Worm (Caenorhabditis elegans) whole organism, young adult: ENCODE measurements around the gene B0524.6.

Source experiments
- B0035.1 ChIP-seq: sonication (generic microtip); optimal IDR thresholded peaks from 2 replicates; lab custom pipeline; 2016; ENCODE audit warnings: missing genetic modification characterization, mild to moderate bottlenecking, missing compliant biosample characterization, missing genotype, missing genetic modification reagents
- B0261.1 ChIP-seq: sonication (generic microtip); optimal IDR thresholded peaks from 2 replicates; lab custom pipeline; 2016; ENCODE audit warnings: mild to moderate bottlenecking, missing genetic modification characterization, moderate library complexity, missing compliant biosample characterization
- B0336.3 ChIP-seq: fragments of 200-800 bp; sonication (Bioruptor generic); IDR thresholded peaks from 2 replicates; pipeline ENCODE4 v1.3.6; 2022; ENCODE audit warnings: missing genetic modification characterization, missing compliant biosample characterization
- F39B2.1 ChIP-seq: fragments of 200-800 bp; sonication (Bioruptor generic); IDR thresholded peaks from 2 replicates; pipeline ENCODE4 v1.3.6; 2022; ENCODE audit warnings: missing genetic modification reagents, missing genetic modification characterization, missing compliant biosample characterization
- F52B5.7 ChIP-seq: sonication (generic microtip); optimal IDR thresholded peaks from 2 replicates; lab custom pipeline; 2016; ENCODE audit warnings: mild to moderate bottlenecking, missing genetic modification characterization, missing compliant biosample characterization
- T26A5.8 ChIP-seq: sonication (generic microtip); optimal IDR thresholded peaks from 2 replicates; lab custom pipeline; 2016; ENCODE audit warnings: missing genetic modification characterization, missing compliant biosample characterization
- Y53F4B.3 ChIP-seq: fragments of 200-800 bp; sonication (Bioruptor generic); IDR thresholded peaks from 2 replicates; pipeline ENCODE4 v1.3.6; 2022; ENCODE audit warnings: missing genetic modification reagents, missing genetic modification characterization, missing compliant biosample characterization
- Y95B8A.8 ChIP-seq: fragments of 200-800 bp; sonication (Bioruptor generic); IDR thresholded peaks from 2 replicates; pipeline ENCODE4 v1.3.6; 2022; ENCODE audit warnings: missing genetic modification reagents, missing genetic modification characterization, missing compliant biosample characterization
- ZK185.1 ChIP-seq: sonication (generic microtip); optimal IDR thresholded peaks from 2 replicates; lab custom pipeline; 2016; ENCODE audit warnings: mild to moderate bottlenecking, missing genetic modification characterization, missing compliant biosample characterization; ENCODE audit not compliant: poor library complexity, severe bottlenecking
- akir-1 ChIP-seq: fragments of 200-800 bp; sonication (Bioruptor generic); optimal IDR thresholded peaks from 2 replicates; lab custom pipeline; 2018; ENCODE audit warnings: mild to moderate bottlenecking, missing genetic modification characterization, moderate library complexity, missing compliant biosample characterization
- ama-1 ChIP-seq, 3 experiments: fragments of 150-350 bp in 1 of 3; sonication (generic microtip) in 2 of 3; optimal IDR thresholded peaks; 2 replicates each; lab custom pipeline; 2014 to 2018; ENCODE audit warnings: missing biosample characterization in 2 of 3, missing genetic modification characterization in 2 of 3, missing genetic modification reagents in 2 of 3
- aptf-2 ChIP-seq: fragments of 200-800 bp; sonication (Bioruptor generic); conservative IDR thresholded peaks from 2 replicates; pipeline ENCODE4 v1.3.6; 2022; ENCODE audit warnings: missing genetic modification reagents, missing genetic modification characterization, missing compliant biosample characterization
- attf-3 ChIP-seq: fragments of 200-800 bp; sonication (Bioruptor generic); conservative IDR thresholded peaks from 2 replicates; pipeline ENCODE4 v1.3.6; 2022; ENCODE audit warnings: missing genetic modification reagents, missing genetic modification characterization, missing compliant biosample characterization
- attf-5 ChIP-seq: fragments of 200-800 bp; sonication (Bioruptor generic); optimal IDR thresholded peaks from 2 replicates; lab custom pipeline; 2018; ENCODE audit warnings: mild to moderate bottlenecking, missing genetic modification characterization, missing compliant biosample characterization
- cebp-1 ChIP-seq, 2 experiments: fragments of 200-800 bp in 1 of 2; sonication (Bioruptor generic) in 1 of 2; sonication (generic microtip) in 1 of 2; IDR thresholded peaks in 1 of 2; optimal IDR thresholded peaks in 1 of 2; 2 replicates each; pipeline versions ENCODE4 v1.3.6 to Lab custom; 2017 to 2022; ENCODE audit warnings: missing compliant biosample characterization in 2 of 2, missing genetic modification characterization in 2 of 2, mild to moderate bottlenecking in 1 of 2, missing genetic modification reagents in 1 of 2, moderate library complexity in 1 of 2
- cebp-2 ChIP-seq: fragments of 200-800 bp; sonication (Bioruptor generic); IDR thresholded peaks from 2 replicates; pipeline ENCODE4 v1.3.6; 2022; ENCODE audit warnings: missing genetic modification characterization, missing compliant biosample characterization
- ceh-58 ChIP-seq: fragments of 200-800 bp; sonication (Bioruptor generic); IDR thresholded peaks from 2 replicates; pipeline ENCODE4 v1.3.6; 2022; ENCODE audit warnings: missing genetic modification characterization, missing compliant biosample characterization
- ceh-79 ChIP-seq: sonication (generic microtip); optimal IDR thresholded peaks from 2 replicates; lab custom pipeline; 2017; ENCODE audit warnings: mild to moderate bottlenecking, missing genetic modification characterization, missing compliant biosample characterization
- die-1 ChIP-seq: sonication (generic microtip); optimal IDR thresholded peaks from 2 replicates; lab custom pipeline; 2016; ENCODE audit warnings: missing genotype, mild to moderate bottlenecking, missing genetic modification characterization, missing compliant biosample characterization
- dpff-1 ChIP-seq: sonication (generic microtip); optimal IDR thresholded peaks from 2 replicates; lab custom pipeline; 2017; ENCODE audit warnings: mild to moderate bottlenecking, missing genetic modification characterization, missing compliant biosample characterization
- efl-1 ChIP-seq: fragments of 150-350 bp; optimal IDR thresholded peaks from 2 replicates; lab custom pipeline; 2014; ENCODE audit warnings: missing biosample characterization, missing genetic modification reagents, missing genetic modification characterization
- egl-18 ChIP-seq: fragments of 200-800 bp; sonication (Bioruptor generic); IDR thresholded peaks from 2 replicates; pipeline ENCODE4 v1.3.6; 2022; ENCODE audit warnings: missing genetic modification reagents, missing genetic modification characterization, missing compliant biosample characterization
- egl-44 ChIP-seq: fragments of 200-800 bp; sonication (Bioruptor generic); IDR thresholded peaks from 2 replicates; pipeline ENCODE4 v1.3.6; 2022; ENCODE audit warnings: missing genetic modification reagents, missing genetic modification characterization, missing compliant biosample characterization
- ets-4 ChIP-seq: fragments of 200-800 bp; sonication (Bioruptor generic); optimal IDR thresholded peaks from 2 replicates; lab custom pipeline; 2018; ENCODE audit warnings: mild to moderate bottlenecking, missing genetic modification characterization, missing compliant biosample characterization
- hrde-1 ChIP-seq: sonication (generic microtip); optimal IDR thresholded peaks from 2 replicates; lab custom pipeline; 2016; ENCODE audit warnings: missing genetic modification characterization, mild to moderate bottlenecking, missing compliant biosample characterization, moderate library complexity, missing genotype, missing genetic modification reagents, borderline replicate concordance
- lag-1 ChIP-seq: fragments of 200-800 bp; sonication (Bioruptor generic); IDR thresholded peaks from 2 replicates; pipeline ENCODE4 v1.3.6; 2022; ENCODE audit warnings: missing genetic modification reagents, missing genetic modification characterization, missing compliant biosample characterization
- let-526 ChIP-seq: fragments of 200-800 bp; sonication (Bioruptor generic); IDR thresholded peaks from 2 replicates; pipeline ENCODE4 v1.3.6; 2022; ENCODE audit warnings: missing genetic modification reagents, missing genetic modification characterization, missing compliant biosample characterization
- lsy-27 ChIP-seq: sonication (generic microtip); optimal IDR thresholded peaks from 2 replicates; lab custom pipeline; 2017; ENCODE audit warnings: missing genetic modification characterization, mild to moderate bottlenecking, missing compliant biosample characterization, antibody characterized with exemption, missing genotype, borderline replicate concordance; ENCODE audit not compliant: insufficient read depth
- madf-3 ChIP-seq: fragments of 200-800 bp; sonication (Bioruptor generic); IDR thresholded peaks from 2 replicates; pipeline ENCODE4 v1.3.6; 2022; ENCODE audit warnings: missing genetic modification reagents, missing genetic modification characterization, missing compliant biosample characterization
- madf-8 ChIP-seq: fragments of 200-800 bp; sonication (Bioruptor generic); conservative IDR thresholded peaks from 2 replicates; pipeline ENCODE4 v1.3.6; 2022; ENCODE audit warnings: missing genetic modification reagents, missing genetic modification characterization, missing compliant biosample characterization
- nfya-1 ChIP-seq: sonication (generic microtip); optimal IDR thresholded peaks from 2 replicates; lab custom pipeline; 2017; ENCODE audit warnings: antibody characterized with exemption, missing compliant biosample characterization, missing genetic modification characterization, borderline replicate concordance; ENCODE audit not compliant: insufficient read depth
- nfya-2 ChIP-seq: fragments of 200-800 bp; sonication (Bioruptor generic); IDR thresholded peaks from 2 replicates; pipeline ENCODE4 v1.3.6; 2022; ENCODE audit warnings: missing genetic modification reagents, missing genetic modification characterization, missing compliant biosample characterization
- nfyb-1 ChIP-seq: fragments of 200-800 bp; sonication (Bioruptor generic); IDR thresholded peaks from 2 replicates; pipeline ENCODE4 v1.3.6; 2022; ENCODE audit warnings: missing genetic modification reagents, missing genetic modification characterization, missing compliant biosample characterization
- nhr-90 ChIP-seq: sonication (generic microtip); optimal IDR thresholded peaks from 2 replicates; lab custom pipeline; 2016; ENCODE audit warnings: missing genotype, mild to moderate bottlenecking, missing genetic modification characterization, missing compliant biosample characterization
- rcor-1 ChIP-seq: fragments of 200-800 bp; sonication (Bioruptor generic); IDR thresholded peaks from 2 replicates; pipeline ENCODE4 v1.3.6; 2022; ENCODE audit warnings: missing genetic modification reagents, missing genetic modification characterization, missing compliant biosample characterization
- repo-1 ChIP-seq: sonication (generic microtip); optimal IDR thresholded peaks from 2 replicates; lab custom pipeline; 2017; ENCODE audit warnings: mild to moderate bottlenecking, missing genetic modification characterization, missing compliant biosample characterization
- sea-2 ChIP-seq: fragments of 200-800 bp; sonication (Bioruptor generic); IDR thresholded peaks from 2 replicates; pipeline ENCODE4 v1.3.6; 2022; ENCODE audit warnings: missing genetic modification characterization, missing compliant biosample characterization
- snpc-1.1 ChIP-seq: sonication (generic microtip); optimal IDR thresholded peaks from 2 replicates; lab custom pipeline; 2017; ENCODE audit warnings: missing genetic modification characterization, mild to moderate bottlenecking, missing compliant biosample characterization, antibody characterized with exemption, moderate library complexity, missing genotype, missing genetic modification reagents; ENCODE audit not compliant: insufficient read depth
- snpc-3.4 ChIP-seq: sonication (generic microtip); optimal IDR thresholded peaks from 2 replicates; lab custom pipeline; 2017; ENCODE audit warnings: missing genetic modification characterization, mild to moderate bottlenecking, missing compliant biosample characterization, antibody characterized with exemption, moderate library complexity, missing genotype, missing genetic modification reagents
- snpc-4 ChIP-seq, 5 experiments: fragments of 150-350 bp in 1 of 5; sonication (generic microtip) in 4 of 5; optimal IDR thresholded peaks; 2 replicates each; lab custom pipeline; 2014 to 2018; ENCODE audit warnings: missing genetic modification characterization in 5 of 5, missing biosample characterization in 3 of 5, antibody characterized with exemption in 2 of 5, mild to moderate bottlenecking in 2 of 5, missing compliant biosample characterization in 2 of 5, missing genotype in 2 of 5, moderate library complexity in 2 of 5, missing genetic modification reagents in 1 of 5
- somi-1 ChIP-seq: fragments of 200-800 bp; sonication (Bioruptor generic); optimal IDR thresholded peaks from 2 replicates; lab custom pipeline; 2018; ENCODE audit warnings: mild to moderate bottlenecking, missing genetic modification characterization, missing compliant biosample characterization
- tbp1 ChIP-seq: fragments of 200-800 bp; sonication (Bioruptor generic); optimal IDR thresholded peaks from 2 replicates; lab custom pipeline; 2018; ENCODE audit warnings: mild to moderate bottlenecking, missing genetic modification characterization, missing compliant biosample characterization
- tlf-1 ChIP-seq: fragments of 200-800 bp; sonication (Bioruptor generic); optimal IDR thresholded peaks from 2 replicates; lab custom pipeline; 2018; ENCODE audit warnings: mild to moderate bottlenecking, missing genetic modification characterization, missing compliant biosample characterization
- ztf-3 ChIP-seq: fragments of 200-800 bp; sonication (Bioruptor generic); optimal IDR thresholded peaks from 2 replicates; lab custom pipeline; 2018; ENCODE audit warnings: mild to moderate bottlenecking, missing genetic modification characterization, missing compliant biosample characterization
- ztf-6 ChIP-seq: fragments of 200-800 bp; sonication (Bioruptor generic); IDR thresholded peaks from 2 replicates; pipeline ENCODE4 v1.3.6; 2022; ENCODE audit warnings: missing genetic modification reagents, missing genetic modification characterization, missing compliant biosample characterization

B0524.6 gene

ce11 chrIII:1859532-1859931 is 45.9 kb downstream of the B0524.6 start, which contains the start of gene ddp-1 (continued):
- TF ChIP-seq aptf-2 (GFP tag; lab: Robert Waterston, UW) (no peak), efl-1 (GFP tag; lab: Kevin White, UChicago) (peak; percentile 95), F39B2.1 (peak; percentile 87), repo-1 (tag; lab: Kevin White, UChicago) (peak; percentile 96), dpff-1 (tag; lab: Kevin White, UChicago) (peak; percentile 76), somi-1 (GFP tag; lab: Kevin White, UChicago) (peak; percentile 78), snpc-3.4 (tag; lab: Kevin White, UChicago) (peak; percentile 96), cebp-1 (GFP tag; IDR thresholded peaks at IDR 0.05; lab: Robert Waterston, UW) (peak; percentile 47; the same call in 1 of the 2 replicates), cebp-1 (tag; optimal IDR thresholded peaks at IDR 0.05; lab: Kevin White, UChicago) (peak; percentile 94), attf-5 (GFP tag; lab: Kevin White, UChicago) (peak; percentile 93), ceh-58 (peak; percentile 79; the same call in 1 of the 2 replicates), B0261.1 (peak; percentile 37), snpc-4 (GFP tag; optimal IDR thresholded peaks at IDR 0.05; lab: Kevin White, UChicago) (peak; percentile 70), snpc-4 (tag; optimal IDR thresholded peaks at IDR 0.05; lab: Kevin White, UChicago) (peak; percentile 34 to 81 (median 64)), rcor-1 (peak; percentile 97), nfya-2 (GFP tag; lab: Robert Waterston, UW) (0 out of 2 replicates have a peak, but pooled peaks have one; percentile 85), B0035.1 (peak; percentile 81), F52B5.7 (tag; lab: Kevin White, UChicago) (peak; percentile 79), egl-18 (peak; percentile 72; the same call in 1 of the 2 replicates), let-526 (GFP tag; lab: Robert Waterston, UW) (peak; percentile 65; the same call in 1 of the 2 replicates), nfyb-1 (peak; percentile 97), tlf-1 (GFP tag; lab: Kevin White, UChicago) (peak; percentile 97), hrde-1 (tag; lab: Kevin White, UChicago) (peak; percentile 86), B0336.3 (peak; percentile 96), sea-2 (GFP tag; lab: Robert Waterston, UW) (no peak), madf-3 (GFP tag; lab: Robert Waterston, UW) (peak; percentile 95), ztf-6 (GFP tag; lab: Robert Waterston, UW) (no peak), attf-3 (peak; percentile 85), lag-1 (0 out of 2 replicates have a peak, but pooled peaks have one; percentile 63), ztf-3 (GFP tag; lab: Kevin White, UChicago) (peak; percentile 60), egl-44 (0 out of 2 replicates have a peak, but pooled peaks have one; percentile 63), nfya-1 (tag; lab: Kevin White, UChicago) (no peak), ama-1 (optimal IDR thresholded peaks at IDR 0.05; lab: Kevin White, UChicago) (no peak), ama-1 (GFP tag; optimal IDR thresholded peaks at IDR 0.05; lab: Kevin White, UChicago) (peak in 1 of 2 experiments; percentile 13), Y95B8A.8 (peak; percentile 82; the same call in 1 of the 2 replicates), akir-1 (GFP tag; lab: Kevin White, UChicago) (no peak), ZK185.1 (tag; lab: Kevin White, UChicago) (no peak), madf-8 (peak; percentile 73), T26A5.8 (tag; lab: Kevin White, UChicago) (peak; percentile 38), snpc-1.1 (tag; lab: Kevin White, UChicago) (peak; percentile 67), Y53F4B.3 (GFP tag; lab: Robert Waterston, UW) (0 out of 2 replicates have a peak, but pooled peaks have one; percentile 22), lsy-27 (tag; lab: Kevin White, UChicago) (peak; percentile 64), ets-4 (no peak), die-1 (tag; lab: Kevin White, UChicago) (peak; percentile 73), ceh-79 (peak; percentile 86), nhr-90 (tag; lab: Kevin White, UChicago) (peak; percentile 55), cebp-2 (GFP tag; lab: Robert Waterston, UW) (peak; percentile 94; the same call in 1 of the 2 replicates), tbp1 (peak; percentile 76)
